Worm (Caenorhabditis elegans) whole organism, midembryonic: ENCODE measurements around the gene let-754.
"Not testable (repeated sequence)": the region's sequence is repeated elsewhere in the genome, so short reads cannot be mapped to it uniquely, and the experiment has no call there.

Experiments
- T22C8.4 ChIP-seq: fragments of 200-800 bp; sonication (Bioruptor generic); IDR thresholded peaks from 2 replicates; pipeline ENCODE4 v1.3.6; 2022; ENCODE audit warnings: missing genetic modification characterization, missing compliant biosample characterization
- cog-1 ChIP-seq: sonication (generic microtip); optimal IDR thresholded peaks from 2 replicates; lab custom pipeline; 2016; ENCODE audit warnings: missing genetic modification characterization, missing compliant biosample characterization
- flt-1 ChIP-seq: fragments of 200-800 bp; sonication (Bioruptor generic); IDR thresholded peaks from 2 replicates; pipeline ENCODE4 v1.3.6; 2022; ENCODE audit warnings: missing genetic modification characterization, missing compliant biosample characterization
- klf-2 ChIP-seq: fragments of 200-800 bp; sonication (Bioruptor generic); conservative IDR thresholded peaks from 2 replicates; pipeline ENCODE4 v1.3.6; 2022; ENCODE audit warnings: missing genetic modification reagents, missing genetic modification characterization, missing compliant biosample characterization
- med-1 ChIP-seq: sonication (generic microtip); optimal IDR thresholded peaks from 2 replicates; lab custom pipeline; 2017; ENCODE audit warnings: missing genetic modification characterization, mild to moderate bottlenecking, missing compliant biosample characterization, antibody characterized with exemption, missing genetic modification reagents; ENCODE audit not compliant: insufficient read depth
- ref-1 ChIP-seq: fragments of 200-800 bp; sonication (Bioruptor generic); conservative IDR thresholded peaks from 2 replicates; pipeline ENCODE4 v1.3.6; 2022; ENCODE audit warnings: missing genetic modification reagents, missing genetic modification characterization, missing compliant biosample characterization
- tab-1 ChIP-seq: fragments of 200-800 bp; sonication (Bioruptor generic); IDR thresholded peaks from 2 replicates; pipeline ENCODE4 v1.3.6; 2022; ENCODE audit warnings: missing genetic modification characterization, missing compliant biosample characterization
- ztf-23 ChIP-seq: fragments of 200-800 bp; sonication (Bioruptor generic); IDR thresholded peaks from 2 replicates; pipeline ENCODE4 v1.3.6; 2022; ENCODE audit warnings: missing genetic modification reagents, missing genetic modification characterization, missing compliant biosample characterization
- ztf-29 ChIP-seq: fragments of 200-800 bp; sonication (Bioruptor generic); IDR thresholded peaks from 2 replicates; pipeline ENCODE4 v1.3.6; 2022; ENCODE audit warnings: missing genetic modification reagents, missing genetic modification characterization, missing compliant biosample characterization

The let-754 gene

DNA sequence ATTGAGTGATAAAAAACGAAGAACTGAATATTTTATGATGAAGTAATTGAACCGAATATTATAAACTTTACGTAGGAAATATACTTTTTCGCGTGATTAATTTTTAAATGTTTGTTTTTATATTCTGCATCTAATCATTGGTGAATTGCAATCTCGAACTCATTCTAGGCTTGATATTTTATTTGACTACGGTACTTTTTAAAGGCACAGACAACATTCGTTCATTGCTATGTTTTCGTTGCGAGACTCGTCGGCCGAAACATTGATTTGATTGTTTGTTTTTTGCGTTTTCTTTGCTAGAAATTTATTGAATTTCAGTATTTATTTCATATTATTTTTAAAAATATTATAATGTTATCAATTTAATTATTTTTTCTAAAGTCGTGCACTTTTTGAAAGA is 24.7 kb upstream of the let-754 start, which contains the start of gene C06G4.4:
TSS of gene C06G4.4 (minus strand) at position 36 of the 400 bp plus-strand sequence.
- no peak for TF ChIP-seq ztf-23 (GFP tag; lab: Robert Waterston, UW)
- no peak for TF ChIP-seq ztf-29 (GFP tag; lab: Robert Waterston, UW)
- TF ChIP-seq cog-1 (tag; lab: Kevin White, UChicago), result no peak
- no peak for TF ChIP-seq ref-1 (GFP tag; lab: Robert Waterston, UW)

DNA sequence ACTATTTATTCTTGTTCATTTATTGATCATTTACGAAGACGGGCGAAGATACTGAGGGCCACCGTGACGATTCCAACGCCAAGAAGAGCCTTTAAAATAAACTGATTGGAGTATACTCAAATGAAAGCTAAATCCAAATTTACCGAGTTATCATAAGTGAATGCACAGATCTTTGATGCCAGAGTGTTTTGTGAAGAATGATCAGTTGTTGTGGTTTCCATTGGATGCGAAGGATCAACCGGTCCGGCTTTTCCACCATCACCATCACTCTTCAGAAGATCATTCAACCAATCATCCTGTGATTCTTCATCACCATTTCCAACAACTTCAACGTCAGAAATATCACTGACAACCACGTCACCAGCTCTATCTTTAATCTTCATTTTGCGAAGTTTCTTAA is 24.1 kb upstream of the let-754 start:
- TF ChIP-seq flt-1 (GFP tag; lab: Robert Waterston, UW) (no peak), klf-2 (GFP tag; lab: Robert Waterston, UW) (no peak), ref-1 (GFP tag; lab: Robert Waterston, UW) (no peak), ztf-29 (GFP tag; lab: Robert Waterston, UW) (no peak), med-1 (GFP tag; lab: Kevin White, UChicago) (no peak), T22C8.4 (GFP tag; lab: Robert Waterston, UW) (no peak), cog-1 (tag; lab: Kevin White, UChicago) (no peak), tab-1 (GFP tag; lab: Robert Waterston, UW) (no peak), ztf-23 (GFP tag; lab: Robert Waterston, UW) (no peak)

ce11 chrIII:7973968-7974607 is 21.0 kb upstream of the let-754 start:
- no peak for TF ChIP-seq cog-1 (tag; lab: Kevin White, UChicago)
- TF ChIP-seq ref-1 (GFP tag; lab: Robert Waterston, UW), result no peak

ce11 chrIII:7973201-7973767 is 20.2 kb upstream of the let-754 start, which contains the start of the genes eef-1B.1 and aco-2:
Gene eef-1B.1 (minus strand): TSS chrIII:7973386.
Gene aco-2 (plus strand): TSS chrIII:7973717.
- TF ChIP-seq cog-1 (tag; lab: Kevin White, UChicago) (peak; percentile 1), med-1 (GFP tag; lab: Kevin White, UChicago) (no peak)

DNA sequence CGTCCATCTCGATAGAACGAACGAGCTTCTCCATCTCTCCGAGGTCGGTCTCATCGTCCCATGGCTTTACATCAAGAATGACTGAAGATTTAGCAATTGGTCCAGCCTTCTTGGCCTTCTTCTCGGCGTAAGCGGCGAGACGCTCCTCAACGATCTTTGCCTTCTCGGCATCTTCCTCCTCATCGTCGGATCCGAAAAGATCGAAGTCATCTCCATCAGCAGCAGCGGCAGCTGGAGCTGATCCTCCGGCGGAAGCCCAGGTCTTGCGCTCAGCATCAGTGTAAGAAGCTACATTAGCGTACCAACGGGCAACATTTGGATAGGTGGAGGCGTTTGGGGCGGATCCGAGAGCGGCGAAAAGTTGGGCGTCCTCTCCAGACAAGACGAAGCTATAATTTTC is 19.6 kb upstream of the let-754 start:
- no peak for TF ChIP-seq T22C8.4 (GFP tag; lab: Robert Waterston, UW)
- TF ChIP-seq ztf-29 (GFP tag; lab: Robert Waterston, UW), result no peak
- TF ChIP-seq cog-1 (tag; lab: Kevin White, UChicago), result no peak
- TF ChIP-seq ref-1 (GFP tag; lab: Robert Waterston, UW), result no peak
- TF ChIP-seq klf-2 (GFP tag; lab: Robert Waterston, UW), result no peak
- TF ChIP-seq med-1 (GFP tag; lab: Kevin White, UChicago), result no peak
- TF ChIP-seq tab-1 (GFP tag; lab: Robert Waterston, UW), result no peak
- no peak for TF ChIP-seq ztf-23 (GFP tag; lab: Robert Waterston, UW)
- TF ChIP-seq flt-1 (GFP tag; lab: Robert Waterston, UW), result no peak

ce11 chrIII:7972061-7972460 is 19.0 kb upstream of the let-754 start, which contains the start of gene F54H12.5:
Gene F54H12.5 (minus strand): TSS chrIII:7972161.
- TF ChIP-seq T22C8.4 (GFP tag; lab: Robert Waterston, UW) (no peak), med-1 (GFP tag; lab: Kevin White, UChicago) (no peak), ztf-29 (GFP tag; lab: Robert Waterston, UW) (no peak), klf-2 (GFP tag; lab: Robert Waterston, UW) (no peak)

DNA sequence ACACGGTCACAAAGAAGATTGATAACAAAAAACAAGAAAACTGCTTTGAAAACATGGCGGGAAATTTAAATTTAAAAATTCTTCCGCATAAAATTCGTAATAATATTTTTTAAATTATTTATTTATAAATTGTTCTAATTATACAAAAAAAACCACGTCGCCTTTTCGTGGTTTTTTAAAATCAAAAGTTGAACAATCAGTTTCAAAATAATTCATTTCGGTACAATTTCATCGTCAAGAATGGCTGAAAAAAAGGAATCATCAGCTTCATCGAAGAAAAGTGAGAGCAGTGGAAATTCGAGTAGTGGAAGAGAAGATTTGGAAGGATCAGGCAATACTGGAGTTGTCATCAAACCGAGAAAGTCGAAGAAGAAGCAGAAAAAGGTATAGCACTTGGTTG is 16.0 kb upstream of the let-754 start, which contains the start of the genes F54H12.8 and F54H12.7:
TSS of gene F54H12.8 (minus strand) at position 101 of the 400 bp plus-strand sequence.
TSS of gene F54H12.7 (plus strand) at position 229 of the 400 bp plus-strand sequence.
- TF ChIP-seq ref-1 (GFP tag; lab: Robert Waterston, UW) (no peak), ztf-29 (GFP tag; lab: Robert Waterston, UW) (no peak), cog-1 (tag; lab: Kevin White, UChicago) (no peak), klf-2 (GFP tag; lab: Robert Waterston, UW) (no peak), T22C8.4 (GFP tag; lab: Robert Waterston, UW) (no peak), ztf-23 (GFP tag; lab: Robert Waterston, UW) (no peak), tab-1 (GFP tag; lab: Robert Waterston, UW) (no peak), med-1 (GFP tag; lab: Kevin White, UChicago) (no peak), flt-1 (GFP tag; lab: Robert Waterston, UW) (no peak)

DNA sequence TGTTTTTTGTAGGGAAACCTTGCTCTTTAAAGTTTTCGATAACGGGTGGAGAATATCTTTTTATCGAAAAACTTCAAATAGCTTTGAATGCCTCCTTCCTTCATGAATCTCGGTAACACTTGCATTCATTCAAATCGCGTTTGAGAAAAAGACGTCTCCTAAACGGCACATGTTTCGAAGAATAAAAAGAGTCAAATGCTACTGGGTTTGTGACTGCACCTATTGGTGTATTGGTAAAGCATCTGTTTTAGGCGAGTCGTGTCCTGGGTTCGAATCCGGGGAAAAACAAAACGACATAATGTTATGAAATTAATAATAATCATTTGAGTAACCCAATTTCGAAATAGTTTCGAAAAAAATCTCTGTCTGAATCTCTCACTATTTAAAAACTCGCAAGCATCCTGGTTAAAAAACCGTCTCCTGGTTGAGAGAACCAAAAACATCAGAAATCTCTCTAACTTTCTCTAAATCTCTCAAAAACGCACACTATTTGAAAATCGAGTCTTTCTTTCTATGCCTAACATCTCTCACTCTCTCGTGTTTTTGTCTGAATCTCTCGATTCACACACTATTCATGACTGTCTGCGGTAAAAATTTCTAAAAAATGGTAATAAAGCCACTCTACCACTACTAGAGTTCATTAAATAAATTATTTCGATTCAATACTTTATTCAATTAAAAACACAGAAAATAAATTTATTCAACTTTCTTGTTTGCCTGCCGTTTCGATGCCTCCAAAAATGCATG is 13.0 kb upstream of the let-754 start:
- TF ChIP-seq flt-1 (GFP tag; lab: Robert Waterston, UW), result 0 out of 2 replicates have a peak, but pooled peaks have one; percentile 53

- not testable (repeated sequence) for TF ChIP-seq ztf-29, ref-1, tab-1 (GFP tag; lab: Robert Waterston, UW)
Observed at ce11 chrIII:7964281-7964680, 11.2 kb upstream of the let-754 start, which contains the start of gene F54H12.2. Gene F54H12.2 (plus strand): TSS chrIII:7964581.
